Fruit fly (Drosophila melanogaster): ENCODE results near the gene gzl.

gzl gene

DNA sequence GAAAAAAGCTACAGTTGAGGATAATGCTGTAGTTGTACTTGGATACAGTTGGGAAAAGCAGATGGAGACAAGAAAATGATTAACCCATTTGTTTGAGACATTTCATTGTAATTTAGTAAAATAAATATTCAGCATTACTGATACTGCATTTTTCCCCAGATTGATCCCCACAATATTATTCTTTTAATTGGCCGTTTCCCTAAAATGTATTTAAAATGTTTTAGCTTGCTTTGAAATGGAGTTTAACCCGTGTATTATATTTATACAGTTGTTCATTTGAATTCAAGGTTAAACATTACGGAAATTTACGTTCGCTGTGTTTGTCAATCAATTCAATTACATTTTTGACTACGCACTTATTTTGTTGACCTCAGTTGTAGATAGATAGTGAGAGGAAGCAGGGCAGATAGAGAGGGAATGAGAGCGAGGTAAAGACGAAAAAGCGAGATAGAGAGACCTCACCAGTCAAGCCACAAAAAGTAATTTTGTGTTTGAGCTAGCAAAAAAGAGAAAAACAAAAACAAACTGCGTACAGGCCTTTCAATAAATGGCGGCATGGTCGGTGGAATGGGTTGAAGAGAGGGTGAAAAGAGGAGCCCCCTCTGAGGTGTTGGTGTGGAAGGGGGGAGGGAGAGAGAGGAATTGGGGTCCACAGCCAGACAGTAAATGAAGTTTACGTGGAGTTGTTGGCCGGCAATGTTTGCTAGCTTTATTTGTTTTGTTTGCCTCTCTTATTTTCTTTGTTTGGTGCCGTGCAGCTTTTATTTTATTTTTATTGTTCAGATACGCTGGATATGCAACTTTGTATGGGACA lies 27.9 kb downstream of the gzl start (continued):
- TF ChIP-seq Awh (GFP tag; IDR thresholded peaks at IDR 0.05) (peak; percentile 61; the same call in 1 of the 2 replicates), CG14667 (GFP tag; IDR thresholded peaks at IDR 0.05) (peak; percentile 52), Lim3 (GFP tag; IDR thresholded peaks at IDR 0.05) (0 out of 2 replicates have a peak, but pooled peaks have one; percentile 43), bbx (GFP tag; IDR thresholded peaks at IDR 0.05; ENCODE audit: partially characterized antibody) (no peak), bigmax (GFP tag; optimal IDR thresholded peaks at IDR 0.05) (no peak), lbe (GFP tag; optimal IDR thresholded peaks at IDR 0.05) (peak; percentile 27), HHEX (GFP tag; optimal IDR thresholded peaks at IDR 0.05) (peak; percentile 89), MBD-R2 (GFP tag; IDR thresholded peaks at IDR 0.05) (no peak), CG6791 (GFP tag; IDR thresholded peaks at IDR 0.05; ENCODE audit: partially characterized antibody) (no peak), tio (GFP tag; optimal IDR thresholded peaks at IDR 0.05) (peak; percentile 91), fru (optimal IDR thresholded peaks at IDR 0.05) (no peak), CG18599 (GFP tag; optimal IDR thresholded peaks at IDR 0.05) (peak; percentile 90), mam (GFP tag; optimal IDR thresholded peaks at IDR 0.05) (peak; percentile 75), CG11560 (tag; IDR thresholded peaks at IDR 0.05) (peak; percentile 60; the same call in 1 of the 3 replicates), zfh2 (GFP tag; optimal IDR thresholded peaks at IDR 0.05) (peak; percentile 82), eve (GFP tag; optimal IDR thresholded peaks at IDR 0.05) (peak in 1 of 2 experiments; percentile 98), Ets65A (GFP tag) (peak; percentile 96), gsb-n (tag; optimal IDR thresholded peaks at IDR 0.05) (peak; percentile 81), CG34224 (GFP tag; IDR thresholded peaks at IDR 0.05; ENCODE audit: partially characterized antibody) (no peak), fu2 (GFP tag; optimal IDR thresholded peaks at IDR 0.05) (peak; percentile 72), GATAe (GFP tag; conservative IDR thresholded peaks at IDR 0.05) (0 out of 2 replicates have a peak, but pooled peaks have one; percentile 52), Mes4 (GFP tag; optimal IDR thresholded peaks at IDR 0.05) (peak; percentile 72), HLH54F (GFP tag; optimal IDR thresholded peaks at IDR 0.05) (peak; percentile 81), Vsx1 (GFP tag; optimal IDR thresholded peaks at IDR 0.05) (peak; percentile 78), Side (GFP tag; optimal IDR thresholded peaks at IDR 0.05) (peak; percentile 74), pb (GFP tag; optimal IDR thresholded peaks at IDR 0.05) (peak; percentile 76), gt (GFP tag; IDR thresholded peaks at IDR 0.05) (0 out of 2 replicates have a peak, but pooled peaks have one; percentile 6), H2.0 (GFP tag; IDR thresholded peaks at IDR 0.05) (peak; percentile 48), dati (GFP tag; IDR thresholded peaks at IDR 0.05) (no peak), fd3F (GFP tag; optimal IDR thresholded peaks at IDR 0.05) (peak; percentile 83), CG15011 (GFP tag; optimal IDR thresholded peaks at IDR 0.05) (peak; percentile 89), ara (GFP tag; IDR thresholded peaks at IDR 0.05) (peak; percentile 63; the same call in 1 of the 2 replicates), CG8924 (tag; optimal IDR thresholded peaks at IDR 0.05) (peak; percentile 94), NC2α (GFP tag; optimal IDR thresholded peaks at IDR 0.05) (peak; percentile 9), ham (GFP tag; IDR thresholded peaks at IDR 0.05) (0 out of 2 replicates have a peak, but pooled peaks have one; percentile 57), Rx (GFP tag; IDR thresholded peaks at IDR 0.05) (peak; percentile 40; the same call in 1 of the 2 replicates), CG10267 (tag; optimal IDR thresholded peaks at IDR 0.05) (peak; percentile 83), CG17568 (GFP tag; optimal IDR thresholded peaks at IDR 0.05) (peak; percentile 71), jigr1 (GFP tag; IDR thresholded peaks at IDR 0.05) (peak; percentile 61; the same call in 1 of the 3 replicates), ERR (GFP tag; optimal IDR thresholded peaks at IDR 0.05) (peak; percentile 41), Scr (GFP tag; IDR thresholded peaks at IDR 0.05; ENCODE audit: partially characterized antibody) (no peak), chinmo (GFP tag; IDR thresholded peaks at IDR 0.05; ENCODE audit: partially characterized antibody) (peak; percentile 75; the same call in 2 of the 4 replicates), dysf (GFP tag; IDR thresholded peaks at IDR 0.05) (peak; percentile 83), HmgD (GFP tag; optimal IDR thresholded peaks at IDR 0.05) (no peak), Ptx1 (GFP tag; IDR thresholded peaks at IDR 0.05) (peak; percentile 71), CG1024 (GFP tag; IDR thresholded peaks at IDR 0.05) (0 out of 2 replicates have a peak, but pooled peaks have one; percentile 13), CG7357 (GFP tag; IDR thresholded peaks at IDR 0.05) (peak; percentile 67), Bgb (GFP tag; IDR thresholded peaks at IDR 0.05; ENCODE audit: partially characterized antibody) (no peak; the same call in 1 of the 2 replicates), CG3163 (GFP tag; optimal IDR thresholded peaks at IDR 0.05) (peak; percentile 54)
